Worm (Caenorhabditis elegans) whole organism, L1 larva: ENCODE data around the gene klp-7.

ENCODE experiments used
- C16A3.4 ChIP-seq: fragments of 150-350 bp; optimal IDR thresholded peaks from 2 replicates; lab custom pipeline; 2014; ENCODE audit warnings: missing biosample characterization, missing genetic modification characterization
- C34B4.2 ChIP-seq: sonication (generic microtip); optimal IDR thresholded peaks from 2 replicates; lab custom pipeline; 2017; ENCODE audit warnings: mild to moderate bottlenecking, missing genetic modification characterization, missing compliant biosample characterization
- aly-2 ChIP-seq: fragments of 150-350 bp; optimal IDR thresholded peaks from 2 replicates; lab custom pipeline; 2014; ENCODE audit warnings: missing biosample characterization, missing genetic modification characterization
- ama-1 ChIP-seq: fragments of 150-350 bp; optimal IDR thresholded peaks from 2 replicates; lab custom pipeline; 2014
- blmp-1 ChIP-seq: fragments of 150-350 bp; optimal IDR thresholded peaks from 2 replicates; lab custom pipeline; 2014; ENCODE audit warnings: missing biosample characterization, missing genetic modification characterization
- ceh-63 ChIP-seq: fragments of 200-800 bp; sonication (Bioruptor generic); optimal IDR thresholded peaks from 2 replicates; lab custom pipeline; 2018; ENCODE audit warnings: mild to moderate bottlenecking, missing genetic modification characterization, missing compliant biosample characterization
- ceh-82 ChIP-seq, 3 experiments: fragments of 150-350 bp in 1 of 3; sonication (generic microtip) in 2 of 3; optimal IDR thresholded peaks; 2 replicates each; lab custom pipeline; 2014 to 2017; ENCODE audit warnings: missing biosample characterization in 3 of 3, missing genetic modification characterization in 3 of 3
- ceh-90 ChIP-seq: sonication (generic microtip); optimal IDR thresholded peaks from 2 replicates; lab custom pipeline; 2016; ENCODE audit warnings: missing genetic modification characterization, missing compliant biosample characterization
- efl-1 ChIP-seq, 4 experiments: fragments of 150-350 bp; optimal IDR thresholded peaks in 3 of 4; peaks in 1 of 4; 1 replicate in 1 of 4; 2 replicates in 3 of 4; lab custom pipeline; 2014; ENCODE audit warnings: missing biosample characterization in 2 of 4, missing genetic modification characterization in 2 of 4, missing genetic modification reagents in 2 of 4
- efl-3 ChIP-seq: fragments of 200-800 bp; sonication (Bioruptor generic); optimal IDR thresholded peaks from 2 replicates; lab custom pipeline; 2018; ENCODE audit warnings: mild to moderate bottlenecking, missing genetic modification characterization, missing compliant biosample characterization
- egl-13 ChIP-seq: sonication (generic microtip); optimal IDR thresholded peaks from 2 replicates; lab custom pipeline; 2016; ENCODE audit warnings: missing genotype, missing genetic modification reagents, missing genetic modification characterization, missing compliant biosample characterization
- elt-2 ChIP-seq: sonication (generic microtip); optimal IDR thresholded peaks from 2 replicates; lab custom pipeline; 2016; ENCODE audit warnings: missing genetic modification characterization, mild to moderate bottlenecking, inconsistent platforms, missing compliant biosample characterization, missing genetic modification reagents
- fkh-10 ChIP-seq: sonication (generic microtip); optimal IDR thresholded peaks from 2 replicates; lab custom pipeline; 2017; ENCODE audit warnings: missing biosample characterization, missing genetic modification reagents, missing genetic modification characterization
- fkh-4 ChIP-seq: sonication (generic microtip); optimal IDR thresholded peaks from 2 replicates; lab custom pipeline; 2016; ENCODE audit warnings: missing compliant biosample characterization, missing genetic modification characterization, borderline replicate concordance
- fkh-8 ChIP-seq: sonication (generic microtip); optimal IDR thresholded peaks from 2 replicates; lab custom pipeline; 2016; ENCODE audit warnings: mild to moderate bottlenecking, missing genetic modification characterization, missing compliant biosample characterization
- fos-1 ChIP-seq: fragments of 150-350 bp; optimal IDR thresholded peaks from 2 replicates; lab custom pipeline; 2014; ENCODE audit warnings: missing biosample characterization, missing genetic modification characterization
- grh-1 ChIP-seq: fragments of 200-800 bp; sonication (Bioruptor generic); IDR thresholded peaks from 2 replicates; pipeline ENCODE4 v1.3.6; 2022; ENCODE audit warnings: missing genetic modification reagents, missing genetic modification characterization, missing compliant biosample characterization
- hlh-17 ChIP-seq: fragments of 200-800 bp; sonication (Bioruptor generic); optimal IDR thresholded peaks from 2 replicates; lab custom pipeline; 2018; ENCODE audit warnings: missing genetic modification characterization, mild to moderate bottlenecking, missing compliant biosample characterization, moderate library complexity, borderline replicate concordance
- hlh-4 ChIP-seq: sonication (generic microtip); optimal IDR thresholded peaks from 2 replicates; lab custom pipeline; 2016; ENCODE audit warnings: mild to moderate bottlenecking, missing genetic modification characterization, missing compliant biosample characterization
- hpl-2 ChIP-seq: fragments of 150-350 bp; optimal IDR thresholded peaks from 2 replicates; lab custom pipeline; 2014; ENCODE audit warnings: missing biosample characterization, missing genetic modification reagents, missing genetic modification characterization
- irx-1 ChIP-seq: sonication (generic microtip); optimal IDR thresholded peaks from 2 replicates; lab custom pipeline; 2016; ENCODE audit warnings: missing genetic modification characterization, missing compliant biosample characterization
- isw-1 ChIP-seq: fragments of 200-800 bp; sonication (Bioruptor generic); IDR thresholded peaks from 2 replicates; pipeline ENCODE4 v1.3.6; 2022; ENCODE audit warnings: missing genetic modification characterization, missing compliant biosample characterization
- jun-1 ChIP-seq: fragments of 150-350 bp; optimal IDR thresholded peaks from 2 replicates; lab custom pipeline; 2014; ENCODE audit warnings: missing biosample characterization, missing genetic modification reagents, missing genetic modification characterization
- lin-13 ChIP-seq: fragments of 150-350 bp; optimal IDR thresholded peaks from 2 replicates; lab custom pipeline; 2014; ENCODE audit warnings: missing biosample characterization, missing genetic modification reagents, missing genetic modification characterization
- lin-14 ChIP-seq: fragments of 200-800 bp; sonication (Bioruptor generic); optimal IDR thresholded peaks from 2 replicates; lab custom pipeline; 2018; ENCODE audit warnings: mild to moderate bottlenecking, missing genetic modification characterization, moderate library complexity, missing compliant biosample characterization
- lin-15B ChIP-seq: fragments of 150-350 bp; sonication (generic microtip); optimal IDR thresholded peaks from 3 replicates; lab custom pipeline; 2014; ENCODE audit warnings: missing biosample characterization, missing genetic modification characterization
- lir-3 ChIP-seq: sonication (generic microtip); optimal IDR thresholded peaks from 2 replicates; lab custom pipeline; 2016; ENCODE audit warnings: mild to moderate bottlenecking, missing genetic modification characterization, moderate library complexity, missing compliant biosample characterization; ENCODE audit not compliant: poor library complexity
- mep-1 ChIP-seq: fragments of 150-350 bp; optimal IDR thresholded peaks from 2 replicates; lab custom pipeline; 2014; ENCODE audit warnings: missing biosample characterization, missing genetic modification characterization
- nhr-11 ChIP-seq: fragments of 150-350 bp; optimal IDR thresholded peaks from 2 replicates; lab custom pipeline; 2014; ENCODE audit warnings: missing biosample characterization, missing genetic modification characterization
- nhr-19 ChIP-seq: fragments of 200-800 bp; sonication (Bioruptor generic); conservative IDR thresholded peaks from 2 replicates; pipeline ENCODE4 v1.3.6; 2022; ENCODE audit warnings: missing genetic modification characterization, missing compliant biosample characterization
- nhr-20 ChIP-seq: sonication (generic microtip); optimal IDR thresholded peaks from 2 replicates; lab custom pipeline; 2016; ENCODE audit warnings: mild to moderate bottlenecking, missing genetic modification characterization, missing compliant biosample characterization
- nhr-237 ChIP-seq: fragments of 150-350 bp; optimal IDR thresholded peaks from 2 replicates; lab custom pipeline; 2014; ENCODE audit warnings: missing biosample characterization, missing genetic modification characterization
- nhr-84 ChIP-seq: sonication (generic microtip); optimal IDR thresholded peaks from 2 replicates; lab custom pipeline; 2017; ENCODE audit warnings: missing biosample characterization, missing genetic modification characterization
- nhr-85 ChIP-seq: sonication (generic microtip); peaks from one replicate; lab custom pipeline; 2016; ENCODE audit warnings: missing genetic modification characterization, inconsistent platforms, missing compliant biosample characterization
- nhr-90 ChIP-seq: sonication (generic microtip); optimal IDR thresholded peaks from 2 replicates; lab custom pipeline; 2016; ENCODE audit warnings: mild to moderate bottlenecking, missing genetic modification characterization, missing compliant biosample characterization; ENCODE audit not compliant: poor library complexity
- pag-3 ChIP-seq: sonication (generic microtip); optimal IDR thresholded peaks from 2 replicates; lab custom pipeline; 2017; ENCODE audit warnings: missing genetic modification characterization, mild to moderate bottlenecking, missing compliant biosample characterization, antibody characterized with exemption, borderline replicate concordance; ENCODE audit not compliant: insufficient read depth
- pax-3 ChIP-seq: fragments of 200-800 bp; sonication (Bioruptor generic); optimal IDR thresholded peaks from 2 replicates; lab custom pipeline; 2018; ENCODE audit warnings: mild to moderate bottlenecking, missing genetic modification characterization, moderate library complexity, missing compliant biosample characterization
- pqm-1 ChIP-seq: sonication (generic microtip); optimal IDR thresholded peaks from 3 replicates; lab custom pipeline; 2017; ENCODE audit warnings: missing biosample characterization, missing genetic modification characterization
- rnt-1 ChIP-seq: sonication (generic microtip); optimal IDR thresholded peaks from 2 replicates; lab custom pipeline; 2016; ENCODE audit warnings: mild to moderate bottlenecking, missing genetic modification characterization, moderate library complexity, missing compliant biosample characterization
- snpc-4 ChIP-seq: fragments of 150-350 bp; optimal IDR thresholded peaks from 2 replicates; lab custom pipeline; 2014; ENCODE audit warnings: missing biosample characterization, missing genetic modification characterization
- snu-23 ChIP-seq: sonication (generic microtip); optimal IDR thresholded peaks from 2 replicates; lab custom pipeline; 2016; ENCODE audit warnings: missing genetic modification characterization, missing compliant biosample characterization
- sptf-1 ChIP-seq: fragments of 150-350 bp; optimal IDR thresholded peaks from 2 replicates; lab custom pipeline; 2014; ENCODE audit warnings: missing biosample characterization, missing genetic modification characterization
- swsn-7 ChIP-seq: sonication (generic microtip); optimal IDR thresholded peaks from 2 replicates; lab custom pipeline; 2016; ENCODE audit warnings: missing genetic modification characterization, missing compliant biosample characterization
- tbx-2 ChIP-seq: sonication (generic microtip); optimal IDR thresholded peaks from 2 replicates; lab custom pipeline; 2016; ENCODE audit warnings: missing genetic modification characterization, missing compliant biosample characterization
- unc-30 ChIP-seq: sonication (generic microtip); optimal IDR thresholded peaks from 2 replicates; lab custom pipeline; 2017; ENCODE audit warnings: missing biosample characterization, missing genetic modification characterization
- vab-15 ChIP-seq: sonication (generic microtip); optimal IDR thresholded peaks from 2 replicates; lab custom pipeline; 2017; ENCODE audit warnings: missing genotype, mild to moderate bottlenecking, missing genetic modification characterization, missing compliant biosample characterization
- xbp-1 ChIP-seq: sonication (generic microtip); optimal IDR thresholded peaks from 2 replicates; lab custom pipeline; 2016; ENCODE audit warnings: missing genetic modification characterization, missing compliant biosample characterization
- zag-1 ChIP-seq: fragments of 150-350 bp; optimal IDR thresholded peaks from 2 replicates; lab custom pipeline; 2014; ENCODE audit warnings: missing biosample characterization, missing genetic modification characterization
- zip-4 ChIP-seq: fragments of 200-800 bp; sonication (Bioruptor generic); optimal IDR thresholded peaks from 2 replicates; lab custom pipeline; 2018; ENCODE audit warnings: mild to moderate bottlenecking, missing genetic modification characterization, moderate library complexity, missing compliant biosample characterization
- ztf-4 ChIP-seq: fragments of 150-350 bp; optimal IDR thresholded peaks from 2 replicates; lab custom pipeline; 2014; ENCODE audit warnings: missing biosample characterization, missing genetic modification characterization

Gene klp-7

ce11 chrIII:10832636-10833035, 26.9 kb downstream of the klp-7 start, which contains the start of gene sbsp-1:
TSS of gene sbsp-1 (plus strand) at chrIII:10832936.
- TF ChIP-seq nhr-85 (tag; lab: Kevin White, UChicago) (no peak), lir-3 (tag; lab: Kevin White, UChicago) (no peak), lin-13 (GFP tag; lab: Kevin White, UChicago) (no peak)

DNA sequence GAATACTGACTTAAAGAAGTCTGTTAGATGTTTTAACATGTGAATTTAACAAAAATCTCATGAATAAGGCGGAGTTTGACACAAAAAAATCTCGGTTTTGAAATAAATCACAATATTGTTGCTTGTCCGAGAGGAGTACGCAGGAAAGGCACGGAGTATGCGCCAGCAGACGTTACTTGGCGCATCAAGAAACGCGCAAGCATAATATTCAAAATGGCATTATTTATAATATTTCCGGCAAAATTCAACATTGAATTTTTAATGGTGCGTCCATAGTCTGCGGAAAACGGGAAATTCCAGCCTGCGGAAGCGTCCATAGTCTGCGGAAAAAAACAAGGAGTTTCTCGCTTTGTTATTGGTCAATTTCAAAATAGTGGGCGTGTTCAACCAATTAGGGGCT, 39.1 kb downstream of the klp-7 start, which contains the start of gene pde-12:
Gene pde-12, minus strand, starts transcription at position 148 of the 400 bp plus-strand sequence.
- TF ChIP-seq isw-1 (GFP tag; lab: Robert Waterston, UW) (peak; percentile 86), nhr-84 (tag; lab: Kevin White, UChicago) (no peak), egl-13 (peak; percentile 88), elt-2 (tag; lab: Kevin White, UChicago) (peak; percentile 77), snpc-4 (tag; lab: Kevin White, UChicago) (peak; percentile 82), hlh-4 (tag; lab: Kevin White, UChicago) (no peak), hpl-2 (no peak), blmp-1 (peak; percentile 71), pax-3 (tag; lab: Kevin White, UChicago) (peak; percentile 79), grh-1 (GFP tag; lab: Robert Waterston, UW) (peak; percentile 77), efl-1 (optimal IDR thresholded peaks at IDR 0.05; lab: Kevin White, UChicago) (peak; percentile 83 to 90), efl-1 (GFP tag; optimal IDR thresholded peaks at IDR 0.05 in 1 of 2; lab: Kevin White, UChicago) (peak; percentile 84 to 98), nhr-237 (tag; lab: Kevin White, UChicago) (peak; percentile 13), aly-2 (tag; lab: Kevin White, UChicago) (peak; percentile 60), nhr-20 (tag; lab: Kevin White, UChicago) (peak; percentile 91), efl-3 (GFP tag; lab: Kevin White, UChicago) (peak; percentile 47), ceh-90 (tag; lab: Kevin White, UChicago) (no peak), lin-14 (GFP tag; lab: Kevin White, UChicago) (no peak), ceh-63 (GFP tag; lab: Kevin White, UChicago) (no peak), C16A3.4 (peak; percentile 82), irx-1 (tag; lab: Kevin White, UChicago) (peak; percentile 91), fkh-10 (peak; percentile 42), zag-1 (tag; lab: Kevin White, UChicago) (no peak), unc-30 (tag; lab: Kevin White, UChicago) (no peak), C34B4.2 (tag; lab: Kevin White, UChicago) (no peak), sptf-1 (tag; lab: Kevin White, UChicago) (no peak), snu-23 (peak; percentile 95), ceh-82 (tag; optimal IDR thresholded peaks at IDR 0.05; lab: Kevin White, UChicago) (peak; percentile 83 to 84 (median 83)), ztf-4 (tag; lab: Kevin White, UChicago) (peak; percentile 72), fkh-8 (tag; lab: Kevin White, UChicago) (peak; percentile 84), lin-13 (GFP tag; lab: Kevin White, UChicago) (peak; percentile 80), zip-4 (GFP tag; lab: Kevin White, UChicago) (no peak), nhr-11 (tag; lab: Kevin White, UChicago) (peak; percentile 62), xbp-1 (tag; lab: Kevin White, UChicago) (peak; percentile 93), vab-15 (tag; lab: Kevin White, UChicago) (no peak), hlh-17 (GFP tag; lab: Kevin White, UChicago) (no peak), ama-1 (lab: Kevin White, UChicago) (no peak), lin-15B (tag; lab: Kevin White, UChicago) (peak; percentile 81), jun-1 (peak; percentile 77), tbx-2 (peak; percentile 93), pqm-1 (tag; lab: Kevin White, UChicago) (no peak), rnt-1 (tag; lab: Kevin White, UChicago) (peak; percentile 95), fkh-4 (tag; lab: Kevin White, UChicago) (peak; percentile 43), swsn-7 (tag; lab: Kevin White, UChicago) (peak; percentile 93), nhr-19 (GFP tag; lab: Robert Waterston, UW) (peak; percentile 91), nhr-90 (peak; percentile 95), nhr-85 (tag; lab: Kevin White, UChicago) (peak; percentile 93), mep-1 (tag; lab: Kevin White, UChicago) (peak; percentile 94), pag-3 (tag; lab: Kevin White, UChicago) (no peak), fos-1 (peak; percentile 74)
